Worm (Caenorhabditis elegans): ENCODE measurements around the gene cgt-2.

cgt-2 gene

DNA sequence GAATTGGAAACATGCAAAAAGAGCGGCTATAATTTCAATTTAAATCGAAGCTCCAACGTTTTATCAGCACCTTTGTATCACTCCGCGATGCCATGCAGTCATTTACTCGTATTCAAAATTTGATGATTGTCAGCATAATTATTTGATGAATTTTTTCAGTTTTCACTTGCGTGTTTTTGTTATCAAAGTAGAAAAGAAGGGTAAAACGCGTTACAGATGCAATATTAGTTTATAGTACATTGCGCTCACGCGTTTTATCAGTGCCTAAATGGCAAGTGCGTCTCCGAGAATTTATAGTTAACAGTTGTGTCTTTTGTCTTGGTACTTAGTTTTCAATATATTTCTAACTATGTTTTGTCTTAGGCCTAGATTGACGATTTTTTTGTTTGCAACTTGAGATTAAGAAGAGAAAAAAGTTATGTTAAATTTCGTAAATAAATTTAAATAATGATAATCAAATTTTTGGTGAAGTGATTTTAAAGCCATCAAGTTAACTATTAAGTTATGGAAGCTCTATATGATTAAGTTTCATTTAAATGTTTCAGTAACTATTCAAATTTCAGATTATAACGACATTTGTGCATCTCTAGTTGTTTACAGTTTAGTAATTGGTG lies at the start of gene cgt-2:
Gene cgt-2, plus strand, starts transcription at position 564 of the 614 bp plus-strand sequence.
- TF ChIP-seq nhr-6 (tag; optimal IDR thresholded peaks at IDR 0.05) (no peak), ceh-44 (GFP tag; IDR thresholded peaks at IDR 0.05) (no peak), F37D6.2 (tag; optimal IDR thresholded peaks at IDR 0.05) (no peak), pqm-1 (tag; optimal IDR thresholded peaks at IDR 0.05) (peak; percentile 86), vab-7 (GFP tag; IDR thresholded peaks at IDR 0.05) (no peak), madf-9 (GFP tag; conservative IDR thresholded peaks at IDR 0.05) (no peak), hif-1 (tag; optimal IDR thresholded peaks at IDR 0.05) (no peak), Y105C5A.15 (GFP tag; IDR thresholded peaks at IDR 0.05) (no peak), spr-1 (tag; optimal IDR thresholded peaks at IDR 0.05) (no peak), nhr-10 (tag; optimal IDR thresholded peaks at IDR 0.05) (no peak), attf-4 (tag; optimal IDR thresholded peaks at IDR 0.05) (no peak), unc-39 (tag; optimal IDR thresholded peaks at IDR 0.05) (no peak), daf-19 (GFP tag; conservative IDR thresholded peaks at IDR 0.05) (no peak), duxl-1 (tag; optimal IDR thresholded peaks at IDR 0.05; ENCODE audit: poor library complexity) (no peak), nhr-11 (tag; optimal IDR thresholded peaks at IDR 0.05) (no peak), madf-5 (GFP tag; IDR thresholded peaks at IDR 0.05) (no peak), dve-1 (tag; optimal IDR thresholded peaks at IDR 0.05; ENCODE audit: insufficient read depth) (peak; percentile 64), egl-27 (tag; optimal IDR thresholded peaks at IDR 0.05) (no peak), lsy-2 (tag; optimal IDR thresholded peaks at IDR 0.05) (no peak), zfp-3 (GFP tag; conservative IDR thresholded peaks at IDR 0.05) (no peak), Y5F2A.4 (GFP tag; optimal IDR thresholded peaks at IDR 0.05) (no peak), mdl-1 (tag; optimal IDR thresholded peaks at IDR 0.05) (no peak), nhr-25 (tag; optimal IDR thresholded peaks at IDR 0.05; ENCODE audit: borderline replicate concordance, insufficient read depth) (no peak), ctbp-1 (GFP tag; IDR thresholded peaks at IDR 0.05) (no peak), hlh-11 (tag; optimal IDR thresholded peaks at IDR 0.05) (peak; percentile 56), sdz-12 (GFP tag; optimal IDR thresholded peaks at IDR 0.05) (no peak), hmg-1.1 (GFP tag; IDR thresholded peaks at IDR 0.05) (no peak), spr-3 (GFP tag; optimal IDR thresholded peaks at IDR 0.05) (no peak), hlh-30 (tag; optimal IDR thresholded peaks at IDR 0.05; ENCODE audit: insufficient read depth) (no peak), lim-7 (GFP tag; IDR thresholded peaks at IDR 0.05) (no peak), lin-15B (tag; optimal IDR thresholded peaks at IDR 0.05) (no peak), nhr-237 (tag; optimal IDR thresholded peaks at IDR 0.05) (no peak), T26A8.4 (GFP tag; IDR thresholded peaks at IDR 0.05) (no peak), nhr-48 (tag; optimal IDR thresholded peaks at IDR 0.05) (peak; percentile 17), aly-2 (tag; optimal IDR thresholded peaks at IDR 0.05) (no peak), php-3 (GFP tag; IDR thresholded peaks at IDR 0.05) (peak; percentile 67), aha-1 (tag) (no peak), nhr-41 (GFP tag; IDR thresholded peaks at IDR 0.05) (no peak), zip-11 (GFP tag; IDR thresholded peaks at IDR 0.05) (no peak), daf-16 (GFP tag; optimal IDR thresholded peaks at IDR 0.05) (no peak), daf-16 (tag; optimal IDR thresholded peaks at IDR 0.05) (peak; percentile 62), saeg-2 (GFP tag; IDR thresholded peaks at IDR 0.05) (no peak), lir-3 (tag; optimal IDR thresholded peaks at IDR 0.05) (no peak), mes-2 (tag; optimal IDR thresholded peaks at IDR 0.05; ENCODE audit: poor library complexity, severe bottlenecking) (no peak), ama-1 (optimal IDR thresholded peaks at IDR 0.05) (no peak), ceh-32 (tag; optimal IDR thresholded peaks at IDR 0.05; ENCODE audit: poor library complexity) (no peak), F26F4.8 (GFP tag; conservative IDR thresholded peaks at IDR 0.05) (no peak), jun-1 (tag; optimal IDR thresholded peaks at IDR 0.05) (no peak), arid-1 (GFP tag; conservative IDR thresholded peaks at IDR 0.05) (no peak), pha-4 (GFP tag; IDR thresholded peaks at IDR 0.05) (no peak), pha-4 (tag; optimal IDR thresholded peaks at IDR 0.05) (no peak)

All from whole organism, L4 larva.